Fruit fly (Drosophila melanogaster) whole organism, embryonic: ENCODE results near the gene CG44362.

Source experiments
- Awh ChIP-seq: fragments of 200-800 bp; sonication (Bioruptor generic); IDR thresholded peaks from 2 replicates; pipeline ENCODE4, ENCODE4 v1.3.6; 2022; ENCODE audit warnings: missing biosample characterization, missing genetic modification characterization
- CG10267 ChIP-seq: fragments of 200-800 bp; sonication (Bioruptor generic); optimal IDR thresholded peaks from 2 replicates; lab custom pipeline; 2018; ENCODE audit warnings: missing biosample characterization, mild to moderate bottlenecking, missing genetic modification characterization, moderate library complexity
- CG11560 ChIP-seq: fragments of 200-800 bp; sonication (Bioruptor generic); IDR thresholded peaks from 3 replicates; pipeline ENCODE4 v1.3.6; 2022; ENCODE audit warnings: missing biosample characterization, missing genetic modification characterization
- CG12071 ChIP-seq: fragments of 200-800 bp; sonication (Bioruptor generic); optimal IDR thresholded peaks from 3 replicates; lab custom pipeline; 2018; ENCODE audit warnings: missing biosample characterization, mild to moderate bottlenecking, missing genetic modification characterization
- CG12104 ChIP-seq: fragments of 200-800 bp; sonication (Bioruptor generic); optimal IDR thresholded peaks from 3 replicates; lab custom pipeline; 2016; ENCODE audit warnings: missing biosample characterization, missing genetic modification characterization
- CG12155 ChIP-seq: fragments of 200-800 bp; sonication (Bioruptor generic); optimal IDR thresholded peaks from 3 replicates; lab custom pipeline; 2016; ENCODE audit warnings: missing biosample characterization, missing genetic modification characterization
- CG14050 ChIP-seq: fragments of 200-800 bp; sonication (Bioruptor generic); IDR thresholded peaks from 3 replicates; pipeline ENCODE4 v1.3.6; 2022; ENCODE audit warnings: missing biosample characterization, missing genetic modification characterization
- CG2199 ChIP-seq: fragments of 200-800 bp; sonication (Bioruptor generic); IDR thresholded peaks from 3 replicates; pipeline ENCODE4 v1.3.6; 2022; ENCODE audit warnings: missing biosample characterization, missing genetic modification characterization
- CG2889 ChIP-seq: fragments of 200-800 bp; sonication (Bioruptor generic); IDR thresholded peaks from 3 replicates; pipeline ENCODE4 v1.3.6; 2022; ENCODE audit warnings: missing biosample characterization, missing genetic modification characterization
- CG30431 ChIP-seq: fragments of 200-800 bp; sonication (Bioruptor generic); optimal IDR thresholded peaks from 2 replicates; lab custom pipeline; 2017; ENCODE audit warnings: missing biosample characterization, missing genetic modification characterization
- CG3838 ChIP-seq: fragments of 200-800 bp; sonication (Bioruptor generic); optimal IDR thresholded peaks from 3 replicates; lab custom pipeline; 2016; ENCODE audit warnings: missing biosample characterization, missing genetic modification characterization
- CG4360 ChIP-seq: fragments of 200-800 bp; sonication (Bioruptor generic); IDR thresholded peaks from 2 replicates; pipeline ENCODE4 v1.3.6; 2022; ENCODE audit warnings: missing biosample characterization, missing genetic modification characterization
- CG5245 ChIP-seq: fragments of 200-800 bp; sonication (Bioruptor generic); optimal IDR thresholded peaks from 3 replicates; lab custom pipeline; 2016; ENCODE audit warnings: missing biosample characterization, missing genetic modification characterization
- CG7357 ChIP-seq: fragments of 200-800 bp; sonication (Bioruptor generic); IDR thresholded peaks from 3 replicates; pipeline ENCODE4 v1.3.6; 2022; ENCODE audit warnings: missing biosample characterization, missing genetic modification characterization
- CG9727 ChIP-seq: fragments of 200-800 bp; sonication (Bioruptor generic); optimal IDR thresholded peaks from 3 replicates; lab custom pipeline; 2017; ENCODE audit warnings: missing biosample characterization, mild to moderate bottlenecking, missing genetic modification characterization
- D19A ChIP-seq: fragments of 200-800 bp; optimal IDR thresholded peaks from 3 replicates; lab custom pipeline; 2019; ENCODE audit warnings: missing biosample characterization, mild to moderate bottlenecking, missing genetic modification characterization, moderate library complexity
- Dp ChIP-seq: fragments of 200-800 bp; sonication (Bioruptor generic); optimal IDR thresholded peaks from 2 replicates; lab custom pipeline; 2018; ENCODE audit warnings: missing biosample characterization, mild to moderate bottlenecking, missing genetic modification characterization, moderate library complexity
- ERR ChIP-seq: fragments of 200-800 bp; sonication (Bioruptor generic); optimal IDR thresholded peaks from 2 replicates; lab custom pipeline; 2016; ENCODE audit warnings: missing biosample characterization, missing genetic modification characterization
- HLHmδ ChIP-seq: fragments of 200-800 bp; sonication (Bioruptor generic); optimal IDR thresholded peaks from 2 replicates; lab custom pipeline; 2018; ENCODE audit warnings: missing biosample characterization, mild to moderate bottlenecking, missing genetic modification characterization, moderate library complexity
- Hsf ChIP-seq: fragments of 200-800 bp; sonication (Bioruptor generic); optimal IDR thresholded peaks from 3 replicates; lab custom pipeline; 2016; ENCODE audit warnings: missing biosample characterization, missing genetic modification characterization
- Kr ChIP-seq: fragments of 200-800 bp; sonication (Bioruptor generic); optimal IDR thresholded peaks from 2 replicates; lab custom pipeline; 2017; ENCODE audit warnings: missing biosample characterization, mild to moderate bottlenecking, missing genetic modification characterization
- Lhr ChIP-seq: fragments of 200-800 bp; sonication (Bioruptor generic); optimal IDR thresholded peaks from 3 replicates; lab custom pipeline; 2017; ENCODE audit warnings: mild to moderate bottlenecking, missing biosample characterization, missing genetic modification reagents, missing genetic modification characterization
- MTF-1 ChIP-seq: fragments of 200-800 bp; sonication (Bioruptor generic); optimal IDR thresholded peaks from 2 replicates; lab custom pipeline; 2018; ENCODE audit warnings: missing biosample characterization, mild to moderate bottlenecking, missing genetic modification characterization, borderline replicate concordance
- NFAT ChIP-seq: fragments of 200-800 bp; sonication (Bioruptor generic); IDR thresholded peaks from 2 replicates; pipeline ENCODE4 v1.3.6; 2022; ENCODE audit warnings: missing biosample characterization, missing genetic modification characterization
- NK7.1 ChIP-seq: fragments of 200-800 bp; sonication (Bioruptor generic); optimal IDR thresholded peaks from 3 replicates; lab custom pipeline; 2016; ENCODE audit warnings: missing biosample characterization, missing genetic modification characterization
- Sry-δ ChIP-seq: fragments of 200-800 bp; sonication (Bioruptor generic); optimal IDR thresholded peaks from 2 replicates; lab custom pipeline; 2016; ENCODE audit warnings: missing biosample characterization, missing genetic modification characterization
- Ssrp ChIP-seq: fragments of 200-800 bp; sonication (Bioruptor generic); optimal IDR thresholded peaks from 2 replicates; lab custom pipeline; 2018; ENCODE audit warnings: missing biosample characterization, mild to moderate bottlenecking, missing genetic modification characterization, moderate library complexity
- Taf1 ChIP-seq: fragments of 200-800 bp; sonication (Bioruptor generic); IDR thresholded peaks from 2 replicates; pipeline ENCODE4 v1.3.6; 2022; ENCODE audit warnings: missing biosample characterization, missing genetic modification characterization
- Tbp ChIP-seq: fragments of >200 bp; optimal IDR thresholded peaks from 2 replicates; lab custom pipeline; 2018; ENCODE audit warnings: missing biosample characterization, missing genetic modification characterization
- chn ChIP-seq: fragments of 200-800 bp; sonication (Bioruptor generic); optimal IDR thresholded peaks from 2 replicates; lab custom pipeline; 2016; ENCODE audit warnings: missing biosample characterization, missing genetic modification characterization
- dan ChIP-seq: fragments of 200-800 bp; sonication (Bioruptor generic); IDR thresholded peaks from 2 replicates; pipeline ENCODE4 v1.3.6; 2022; ENCODE audit warnings: missing biosample characterization, missing genetic modification characterization
- dati ChIP-seq: fragments of 200-800 bp; sonication (Bioruptor generic); IDR thresholded peaks from 2 replicates; pipeline ENCODE4 v1.3.6; 2022; ENCODE audit warnings: missing biosample characterization, missing genetic modification characterization
- gt ChIP-seq: fragments of 200-800 bp; sonication (Bioruptor generic); IDR thresholded peaks from 2 replicates; pipeline ENCODE4 v1.3.6; 2022; ENCODE audit warnings: missing biosample characterization, missing genetic modification characterization
- her ChIP-seq: fragments of 200-800 bp; sonication (Bioruptor generic); optimal IDR thresholded peaks from 2 replicates; lab custom pipeline; 2016; ENCODE audit warnings: missing biosample characterization, missing genetic modification characterization
- hth ChIP-seq: fragments of >200 bp; optimal IDR thresholded peaks from 2 replicates; lab custom pipeline; 2017; ENCODE audit warnings: inconsistent platforms
- jing ChIP-seq: fragments of 200-800 bp; sonication (Bioruptor generic); optimal IDR thresholded peaks from 2 replicates; lab custom pipeline; 2018; ENCODE audit warnings: missing biosample characterization, mild to moderate bottlenecking, missing genetic modification characterization
- nau ChIP-seq: fragments of 200-800 bp; sonication (Bioruptor generic); optimal IDR thresholded peaks from 3 replicates; lab custom pipeline; 2017; ENCODE audit warnings: missing biosample characterization, mild to moderate bottlenecking, missing genetic modification characterization, missing genetic modification reagents
- nerfin-2 ChIP-seq: fragments of 200-800 bp; sonication (Bioruptor generic); IDR thresholded peaks from 2 replicates; pipeline ENCODE4 v1.3.6; 2022; ENCODE audit warnings: missing biosample characterization, missing genetic modification characterization; ENCODE audit not compliant: partially characterized antibody
- nom ChIP-seq: fragments of 200-800 bp; sonication (Bioruptor generic); optimal IDR thresholded peaks from 2 replicates; lab custom pipeline; 2017; ENCODE audit warnings: missing biosample characterization, missing genetic modification characterization, mild to moderate bottlenecking, moderate library complexity, missing genetic modification reagents
- phol ChIP-seq: fragments of 200-800 bp; sonication (Bioruptor generic); optimal IDR thresholded peaks from 3 replicates; lab custom pipeline; 2018; ENCODE audit warnings: missing biosample characterization, mild to moderate bottlenecking, missing genetic modification characterization, moderate library complexity
- sens ChIP-seq: fragments of 200-800 bp; sonication (Bioruptor generic); peaks from one replicate; lab custom pipeline; 2016; ENCODE audit warnings: missing biosample characterization, missing genetic modification characterization
- sna ChIP-seq: fragments of 200-800 bp; sonication (Bioruptor generic); IDR thresholded peaks from 2 replicates; pipeline ENCODE4 v1.3.6; 2022; ENCODE audit warnings: missing biosample characterization, missing genetic modification characterization; ENCODE audit not compliant: partially characterized antibody
- sr ChIP-seq: fragments of 200-800 bp; sonication (Bioruptor generic); IDR thresholded peaks from 3 replicates; pipeline ENCODE4 v1.3.6; 2022; ENCODE audit warnings: missing biosample characterization, missing genetic modification characterization
- ssp ChIP-seq: fragments of 200-800 bp; sonication (Bioruptor generic); IDR thresholded peaks from 2 replicates; pipeline ENCODE4 v1.3.6; 2022; ENCODE audit warnings: missing biosample characterization, missing genetic modification characterization
- stc ChIP-seq: fragments of 200-800 bp; sonication (Bioruptor generic); IDR thresholded peaks from 2 replicates; pipeline ENCODE4 v1.3.6; 2022; ENCODE audit warnings: missing biosample characterization, missing genetic modification characterization
- tna ChIP-seq: fragments of 200-800 bp; sonication (Bioruptor generic); IDR thresholded peaks from 2 replicates; pipeline ENCODE4 v1.3.6; 2022; ENCODE audit warnings: missing biosample characterization, missing genetic modification characterization; ENCODE audit not compliant: partially characterized antibody
- trem ChIP-seq: fragments of 200-800 bp; optimal IDR thresholded peaks from 3 replicates; lab custom pipeline; 2019; ENCODE audit warnings: missing biosample characterization, mild to moderate bottlenecking, missing genetic modification characterization, moderate library complexity
- twi ChIP-seq: fragments of 200-800 bp; optimal IDR thresholded peaks from 2 replicates; lab custom pipeline; 2019; ENCODE audit warnings: missing biosample characterization, mild to moderate bottlenecking, missing genetic modification characterization, moderate library complexity
- wek ChIP-seq: fragments of 200-800 bp; sonication (Bioruptor generic); optimal IDR thresholded peaks from 3 replicates; lab custom pipeline; 2018; ENCODE audit warnings: missing biosample characterization, mild to moderate bottlenecking, missing genetic modification characterization, moderate library complexity

CG44362 gene

dm6 chr3L:11440258-11440657 lies 42.9 kb downstream of the CG44362 start (continued):
- 0 out of 2 replicates have a peak, but pooled peaks have one; percentile 36 for TF ChIP-seq Awh (GFP tag; lab: Robert Waterston, UW)

dm6 chr3L:11440769-11441168 lies 43.4 kb downstream of the CG44362 start:
- TF ChIP-seq CG9727 (no peak), CG5245 (GFP tag; lab: Kevin White, UChicago) (no peak), sens (GFP tag; lab: Kevin White, UChicago) (peak; percentile 21), NK7.1 (GFP tag; lab: Kevin White, UChicago) (no peak), jing (no peak), CG2199 (GFP tag; lab: Robert Waterston, UW) (0 out of 3 replicates have a peak, but pooled peaks have one; percentile 17), CG11560 (tag; lab: Robert Waterston, UW) (no peak), HLHmδ (GFP tag; lab: Kevin White, UChicago) (no peak), gt (GFP tag; lab: Robert Waterston, UW) (no peak), CG12155 (GFP tag; lab: Kevin White, UChicago) (no peak), twi (tag; lab: Kevin White, UChicago) (peak; percentile 97), CG10267 (tag; lab: Kevin White, UChicago) (no peak), nerfin-2 (GFP tag; lab: Robert Waterston, UW) (no peak), Hsf (GFP tag; lab: Kevin White, UChicago) (no peak), CG12104 (no peak), ERR (no peak), Tbp (no peak), CG4360 (GFP tag; lab: Robert Waterston, UW) (no peak), wek (no peak), Sry-δ (GFP tag; lab: Kevin White, UChicago) (no peak), ssp (GFP tag; lab: Robert Waterston, UW) (no peak), Ssrp (tag; lab: Kevin White, UChicago) (no peak)

dm6 chr3L:11441889-11442782 lies 44.8 kb downstream of the CG44362 start:
- TF ChIP-seq Lhr (no peak), MTF-1 (GFP tag; lab: Kevin White, UChicago) (no peak), NFAT (GFP tag; lab: Robert Waterston, UW) (peak; percentile 44; the same call in 1 of the 2 replicates), trem (tag; lab: Kevin White, UChicago) (no peak), Kr (GFP tag; lab: Kevin White, UChicago) (no peak), CG7357 (GFP tag; lab: Robert Waterston, UW) (no peak), nom (GFP tag; lab: Kevin White, UChicago) (peak; percentile 90), tna (no peak), stc (GFP tag; lab: Robert Waterston, UW) (no peak), CG30431 (GFP tag; lab: Kevin White, UChicago) (no peak), chn (no peak), phol (tag; lab: Kevin White, UChicago) (no peak), hth (lab: Kevin White, UChicago) (no peak), nau (no peak), sr (no peak), Taf1 (GFP tag; lab: Robert Waterston, UW) (no peak), D19A (tag; lab: Kevin White, UChicago) (no peak), sna (GFP tag; lab: Robert Waterston, UW) (no peak), CG2889 (GFP tag; lab: Robert Waterston, UW) (0 out of 3 replicates have a peak, but pooled peaks have one; percentile 18), CG14050 (GFP tag; lab: Robert Waterston, UW) (no peak), dati (GFP tag; lab: Robert Waterston, UW) (no peak), CG12071 (GFP tag; lab: Kevin White, UChicago) (peak; percentile 35), CG3838 (GFP tag; lab: Kevin White, UChicago) (no peak), dan (GFP tag; lab: Robert Waterston, UW) (no peak), Dp (GFP tag; lab: Kevin White, UChicago) (no peak), her (GFP tag; lab: Kevin White, UChicago) (no peak)
